Worm (Caenorhabditis elegans): ENCODE measurements around the gene gfi-3.

The gfi-3 gene

ce11 chrX:14502116-14502587 is 21.8 kb downstream of the gfi-3 start (continued):
- TF ChIP-seq Y95B8A.8 (GFP tag; IDR thresholded peaks at IDR 0.05), result peak; percentile 61; the same call in 1 of the 2 replicates
- TF ChIP-seq zfh-2 (GFP tag; conservative IDR thresholded peaks at IDR 0.05), result no peak; the same call in 1 of the 2 replicates
- TF ChIP-seq ets-4 (GFP tag; optimal IDR thresholded peaks at IDR 0.05), result no peak
- TF ChIP-seq F39B2.1 (GFP tag; IDR thresholded peaks at IDR 0.05), result no peak
- TF ChIP-seq pha-4 (tag; optimal IDR thresholded peaks at IDR 0.05), result peak; percentile 33
- no peak for TF ChIP-seq B0019.2 (GFP tag; conservative IDR thresholded peaks at IDR 0.05)
- TF ChIP-seq F52B5.7 (tag; optimal IDR thresholded peaks at IDR 0.05), result no peak
- TF ChIP-seq tbx-9 (tag; optimal IDR thresholded peaks at IDR 0.05; ENCODE audit: borderline replicate concordance), result no peak
- no peak for TF ChIP-seq F37B4.10 (GFP tag; IDR thresholded peaks at IDR 0.05)
- no peak for TF ChIP-seq egl-18 (GFP tag; IDR thresholded peaks at IDR 0.05)
- TF ChIP-seq Y53G8AR.9 (GFP tag; conservative IDR thresholded peaks at IDR 0.05), result no peak
- peak; percentile 58 for TF ChIP-seq atf-7 (tag; optimal IDR thresholded peaks at IDR 0.05)
- peak; percentile 68 for TF ChIP-seq nhr-90 (tag; optimal IDR thresholded peaks at IDR 0.05)
- peak; percentile 77 for TF ChIP-seq lin-40 (tag; optimal IDR thresholded peaks at IDR 0.05)
- no peak for TF ChIP-seq F57C9.4 (tag; optimal IDR thresholded peaks at IDR 0.05)
- TF ChIP-seq ceh-40 (GFP tag; IDR thresholded peaks at IDR 0.05), result no peak
- no peak for TF ChIP-seq F10E7.11 (tag; optimal IDR thresholded peaks at IDR 0.05)
- TF ChIP-seq akir-1 (GFP tag; optimal IDR thresholded peaks at IDR 0.05), result no peak
- TF ChIP-seq nhr-179 (tag; optimal IDR thresholded peaks at IDR 0.05), result no peak
- TF ChIP-seq fkh-3 (tag; optimal IDR thresholded peaks at IDR 0.05), result no peak
- TF ChIP-seq mcd-1 (GFP tag; IDR thresholded peaks at IDR 0.05), result no peak
- no peak for TF ChIP-seq ekl-4 (GFP tag; IDR thresholded peaks at IDR 0.05)
- TF ChIP-seq athp-1 (tag; optimal IDR thresholded peaks at IDR 0.05), result no peak
- peak; percentile 74 for TF ChIP-seq C06A6.2 (GFP tag; conservative IDR thresholded peaks at IDR 0.05)
- no peak for TF ChIP-seq nfya-2 (GFP tag; IDR thresholded peaks at IDR 0.05)
- no peak for TF ChIP-seq sea-2 (GFP tag; IDR thresholded peaks at IDR 0.05)
- TF ChIP-seq tbp1 (GFP tag; optimal IDR thresholded peaks at IDR 0.05), result peak; percentile 43
- TF ChIP-seq ztf-22 (GFP tag; optimal IDR thresholded peaks at IDR 0.05), result peak; percentile 91
- TF ChIP-seq madf-10 (tag; optimal IDR thresholded peaks at IDR 0.05), result no peak
- TF ChIP-seq nhr-80 (tag; optimal IDR thresholded peaks at IDR 0.05), result peak; percentile 89
- no peak for TF ChIP-seq T07F8.4 (tag; optimal IDR thresholded peaks at IDR 0.05)
- peak; percentile 75 for TF ChIP-seq attf-5 (GFP tag; optimal IDR thresholded peaks at IDR 0.05)
- TF ChIP-seq ceh-58 (GFP tag; IDR thresholded peaks at IDR 0.05), result no peak
- TF ChIP-seq F33H1.4 (GFP tag; IDR thresholded peaks at IDR 0.05), result no peak
- TF ChIP-seq F49E8.2 (tag; optimal IDR thresholded peaks at IDR 0.05; ENCODE audit: insufficient read depth), result no peak
- peak in 1 of 2 experiments; percentile 46 for TF ChIP-seq let-607 (tag; optimal IDR thresholded peaks at IDR 0.05)
- no peak for TF ChIP-seq unc-130 (GFP tag; optimal IDR thresholded peaks at IDR 0.05)
- no peak for TF ChIP-seq cebp-2 (GFP tag; IDR thresholded peaks at IDR 0.05)
- no peak for TF ChIP-seq lag-1 (GFP tag; IDR thresholded peaks at IDR 0.05)
- TF ChIP-seq F57A8.1 (GFP tag; optimal IDR thresholded peaks at IDR 0.05), result no peak
- TF ChIP-seq ztf-3 (GFP tag; optimal IDR thresholded peaks at IDR 0.05), result no peak
- TF ChIP-seq aptf-2 (GFP tag; conservative IDR thresholded peaks at IDR 0.05), result no peak
- TF ChIP-seq aptf-3 (GFP tag; IDR thresholded peaks at IDR 0.05), result no peak
- TF ChIP-seq F23B12.7 (tag; optimal IDR thresholded peaks at IDR 0.05; ENCODE audit: insufficient read depth), result no peak
- no peak for TF ChIP-seq B0261.1 (tag; optimal IDR thresholded peaks at IDR 0.05)
- TF ChIP-seq Y53F4B.3 (GFP tag; IDR thresholded peaks at IDR 0.05), result no peak
- no peak for TF ChIP-seq efl-1 (GFP tag; optimal IDR thresholded peaks at IDR 0.05)
- no peak for TF ChIP-seq pbrm-1 (GFP tag; IDR thresholded peaks at IDR 0.05)
- TF ChIP-seq madf-8 (GFP tag; conservative IDR thresholded peaks at IDR 0.05), result no peak
- no peak for TF ChIP-seq ceh-100 (GFP tag; IDR thresholded peaks at IDR 0.05)
